Worm (Caenorhabditis elegans) whole organism, young adult: ENCODE results near the gene srv-14.

Experiments
- B0261.1 ChIP-seq: sonication (generic microtip); optimal IDR thresholded peaks from 2 replicates; lab custom pipeline; 2016; ENCODE audit warnings: mild to moderate bottlenecking, missing genetic modification characterization, moderate library complexity, missing compliant biosample characterization
- B0336.3 ChIP-seq: fragments of 200-800 bp; sonication (Bioruptor generic); IDR thresholded peaks from 2 replicates; pipeline ENCODE4 v1.3.6; 2022; ENCODE audit warnings: missing genetic modification characterization, missing compliant biosample characterization
- C06A6.2 ChIP-seq: fragments of 200-800 bp; sonication (Bioruptor generic); conservative IDR thresholded peaks from 2 replicates; pipeline ENCODE4 v1.3.6; 2022; ENCODE audit warnings: missing genetic modification characterization, missing compliant biosample characterization
- D2030.7 ChIP-seq: fragments of 200-800 bp; sonication (Bioruptor generic); IDR thresholded peaks from 2 replicates; pipeline ENCODE4 v1.3.6; 2022; ENCODE audit warnings: missing genetic modification reagents, missing genetic modification characterization, missing compliant biosample characterization
- F10E7.11 ChIP-seq: sonication (generic microtip); optimal IDR thresholded peaks from 2 replicates; lab custom pipeline; 2017; ENCODE audit warnings: mild to moderate bottlenecking, missing genetic modification characterization, moderate library complexity, missing compliant biosample characterization
- F23B12.7 ChIP-seq: sonication (generic microtip); optimal IDR thresholded peaks from 2 replicates; lab custom pipeline; 2017; ENCODE audit warnings: missing genetic modification characterization, mild to moderate bottlenecking, missing compliant biosample characterization, antibody characterized with exemption, moderate library complexity; ENCODE audit not compliant: insufficient read depth
- F39B2.1 ChIP-seq: fragments of 200-800 bp; sonication (Bioruptor generic); IDR thresholded peaks from 2 replicates; pipeline ENCODE4 v1.3.6; 2022; ENCODE audit warnings: missing genetic modification reagents, missing genetic modification characterization, missing compliant biosample characterization
- F52B5.7 ChIP-seq: sonication (generic microtip); optimal IDR thresholded peaks from 2 replicates; lab custom pipeline; 2016; ENCODE audit warnings: mild to moderate bottlenecking, missing genetic modification characterization, missing compliant biosample characterization
- Y56A3A.18 ChIP-seq: fragments of 200-800 bp; sonication (Bioruptor generic); IDR thresholded peaks from 2 replicates; pipeline ENCODE4 v1.3.6; 2022; ENCODE audit warnings: missing genetic modification reagents, missing genetic modification characterization, missing compliant biosample characterization
- ZK185.1 ChIP-seq: sonication (generic microtip); optimal IDR thresholded peaks from 2 replicates; lab custom pipeline; 2016; ENCODE audit warnings: mild to moderate bottlenecking, missing genetic modification characterization, missing compliant biosample characterization; ENCODE audit not compliant: poor library complexity, severe bottlenecking
- akir-1 ChIP-seq: fragments of 200-800 bp; sonication (Bioruptor generic); optimal IDR thresholded peaks from 2 replicates; lab custom pipeline; 2018; ENCODE audit warnings: mild to moderate bottlenecking, missing genetic modification characterization, moderate library complexity, missing compliant biosample characterization
- attf-3 ChIP-seq: fragments of 200-800 bp; sonication (Bioruptor generic); conservative IDR thresholded peaks from 2 replicates; pipeline ENCODE4 v1.3.6; 2022; ENCODE audit warnings: missing genetic modification reagents, missing genetic modification characterization, missing compliant biosample characterization
- attf-5 ChIP-seq: fragments of 200-800 bp; sonication (Bioruptor generic); optimal IDR thresholded peaks from 2 replicates; lab custom pipeline; 2018; ENCODE audit warnings: mild to moderate bottlenecking, missing genetic modification characterization, missing compliant biosample characterization
- attf-6 ChIP-seq: fragments of 200-800 bp; sonication (Bioruptor generic); IDR thresholded peaks from 2 replicates; pipeline ENCODE4 v1.3.6; 2022; ENCODE audit warnings: missing genetic modification reagents, missing genetic modification characterization, missing compliant biosample characterization
- bed-1 ChIP-seq: fragments of 200-800 bp; sonication (Bioruptor generic); IDR thresholded peaks from 2 replicates; pipeline ENCODE4 v1.3.6; 2022; ENCODE audit warnings: missing genetic modification reagents, missing genetic modification characterization, missing compliant biosample characterization
- bed-2 ChIP-seq: fragments of 200-800 bp; sonication (Bioruptor generic); IDR thresholded peaks from 2 replicates; pipeline ENCODE4 v1.3.6; 2022; ENCODE audit warnings: missing genetic modification reagents, missing genetic modification characterization, missing compliant biosample characterization
- ccch-3 ChIP-seq: fragments of 200-800 bp; sonication (Bioruptor generic); optimal IDR thresholded peaks from 2 replicates; lab custom pipeline; 2018; ENCODE audit warnings: mild to moderate bottlenecking, missing genetic modification characterization, missing compliant biosample characterization
- cebp-2 ChIP-seq: fragments of 200-800 bp; sonication (Bioruptor generic); IDR thresholded peaks from 2 replicates; pipeline ENCODE4 v1.3.6; 2022; ENCODE audit warnings: missing genetic modification characterization, missing compliant biosample characterization
- ceh-58 ChIP-seq: fragments of 200-800 bp; sonication (Bioruptor generic); IDR thresholded peaks from 2 replicates; pipeline ENCODE4 v1.3.6; 2022; ENCODE audit warnings: missing genetic modification characterization, missing compliant biosample characterization
- chd-7 ChIP-seq: sonication (generic microtip); optimal IDR thresholded peaks from 2 replicates; lab custom pipeline; 2016; ENCODE audit warnings: mild to moderate bottlenecking, missing genetic modification characterization, moderate library complexity, missing compliant biosample characterization
- egrh-3 ChIP-seq: fragments of 200-800 bp; sonication (Bioruptor generic); IDR thresholded peaks from 2 replicates; pipeline ENCODE4 v1.3.6; 2022; ENCODE audit warnings: missing genetic modification reagents, missing genetic modification characterization, missing compliant biosample characterization
- gei-17 ChIP-seq: fragments of 200-800 bp; sonication (Bioruptor generic); optimal IDR thresholded peaks from 2 replicates; lab custom pipeline; 2018; ENCODE audit warnings: mild to moderate bottlenecking, missing genetic modification characterization, missing compliant biosample characterization
- hlh-12 ChIP-seq: sonication (generic microtip); optimal IDR thresholded peaks from 2 replicates; lab custom pipeline; 2016; ENCODE audit warnings: missing genetic modification characterization, missing compliant biosample characterization
- hmg-1.2 ChIP-seq: fragments of 200-800 bp; sonication (Bioruptor generic); IDR thresholded peaks from 2 replicates; pipeline ENCODE4 v1.3.6; 2022; ENCODE audit warnings: missing genetic modification reagents, missing genetic modification characterization, missing compliant biosample characterization
- hsf-1 ChIP-seq: fragments of 200-800 bp; sonication (Bioruptor generic); IDR thresholded peaks from 2 replicates; pipeline ENCODE4 v1.3.6; 2022; ENCODE audit warnings: missing genetic modification reagents, missing genetic modification characterization, missing compliant biosample characterization
- let-526 ChIP-seq: fragments of 200-800 bp; sonication (Bioruptor generic); IDR thresholded peaks from 2 replicates; pipeline ENCODE4 v1.3.6; 2022; ENCODE audit warnings: missing genetic modification reagents, missing genetic modification characterization, missing compliant biosample characterization
- let-607 ChIP-seq, 2 experiments: fragments of 200-800 bp in 1 of 2; sonication (Bioruptor generic) in 1 of 2; sonication (generic microtip) in 1 of 2; optimal IDR thresholded peaks; 2 replicates each; lab custom pipeline; 2016 to 2018; ENCODE audit warnings: mild to moderate bottlenecking in 2 of 2, missing compliant biosample characterization in 2 of 2, missing genetic modification characterization in 2 of 2, moderate library complexity in 2 of 2, missing genotype in 1 of 2
- lin-26 ChIP-seq: fragments of 200-800 bp; sonication (Bioruptor generic); IDR thresholded peaks from 2 replicates; pipeline ENCODE4 v1.3.6; 2022; ENCODE audit warnings: missing genetic modification reagents, missing genetic modification characterization, missing compliant biosample characterization
- lin-54 ChIP-seq: fragments of 200-800 bp; sonication (Bioruptor generic); optimal IDR thresholded peaks from 2 replicates; lab custom pipeline; 2018; ENCODE audit warnings: mild to moderate bottlenecking, missing genetic modification characterization, missing compliant biosample characterization
- lsy-27 ChIP-seq: sonication (generic microtip); optimal IDR thresholded peaks from 2 replicates; lab custom pipeline; 2017; ENCODE audit warnings: missing genetic modification characterization, mild to moderate bottlenecking, missing compliant biosample characterization, antibody characterized with exemption, missing genotype, borderline replicate concordance; ENCODE audit not compliant: insufficient read depth
- mcd-1 ChIP-seq: fragments of 200-800 bp; sonication (Bioruptor generic); IDR thresholded peaks from 2 replicates; pipeline ENCODE4 v1.3.6; 2022; ENCODE audit warnings: missing genetic modification reagents, missing genetic modification characterization, missing compliant biosample characterization
- mes-4 ChIP-seq: sonication (generic microtip); optimal IDR thresholded peaks from 2 replicates; lab custom pipeline; 2016; ENCODE audit warnings: missing genotype, missing genetic modification characterization, missing compliant biosample characterization
- mxl-1 ChIP-seq: sonication (generic microtip); optimal IDR thresholded peaks from 2 replicates; lab custom pipeline; 2016; ENCODE audit warnings: missing genetic modification characterization, missing compliant biosample characterization
- nfyb-1 ChIP-seq: fragments of 200-800 bp; sonication (Bioruptor generic); IDR thresholded peaks from 2 replicates; pipeline ENCODE4 v1.3.6; 2022; ENCODE audit warnings: missing genetic modification reagents, missing genetic modification characterization, missing compliant biosample characterization
- nhr-120 ChIP-seq: fragments of 200-800 bp; sonication (Bioruptor generic); IDR thresholded peaks from 2 replicates; pipeline ENCODE4 v1.3.6; 2022; ENCODE audit warnings: missing genetic modification characterization, missing compliant biosample characterization
- nhr-80 ChIP-seq: sonication (generic microtip); optimal IDR thresholded peaks from 2 replicates; lab custom pipeline; 2016; ENCODE audit warnings: missing genetic modification characterization, missing compliant biosample characterization
- pbrm-1 ChIP-seq: fragments of 200-800 bp; sonication (Bioruptor generic); IDR thresholded peaks from 2 replicates; pipeline ENCODE4 v1.3.6; 2022; ENCODE audit warnings: missing genetic modification reagents, missing genetic modification characterization, missing compliant biosample characterization
- pha-4 ChIP-seq: fragments of 150-350 bp; sonication (generic microtip); optimal IDR thresholded peaks from 2 replicates; lab custom pipeline; 2014; ENCODE audit warnings: missing biosample characterization, missing genetic modification reagents, missing genetic modification characterization
- rcor-1 ChIP-seq: fragments of 200-800 bp; sonication (Bioruptor generic); IDR thresholded peaks from 2 replicates; pipeline ENCODE4 v1.3.6; 2022; ENCODE audit warnings: missing genetic modification reagents, missing genetic modification characterization, missing compliant biosample characterization
- rpc-1 ChIP-seq, 2 experiments: fragments of 150-350 bp in 1 of 2; sonication (generic microtip) in 1 of 2; optimal IDR thresholded peaks; 2 replicates each; lab custom pipeline; 2014 to 2018; ENCODE audit warnings: missing biosample characterization in 1 of 2, missing genetic modification characterization in 1 of 2, missing genetic modification reagents in 1 of 2, missing genotype in 1 of 2
- sdz-38 ChIP-seq: sonication (generic microtip); optimal IDR thresholded peaks from 2 replicates; lab custom pipeline; 2016; ENCODE audit warnings: missing genotype, missing genetic modification characterization, missing compliant biosample characterization
- sea-2 ChIP-seq: fragments of 200-800 bp; sonication (Bioruptor generic); IDR thresholded peaks from 2 replicates; pipeline ENCODE4 v1.3.6; 2022; ENCODE audit warnings: missing genetic modification characterization, missing compliant biosample characterization
- unc-130 ChIP-seq: sonication (generic microtip); optimal IDR thresholded peaks from 2 replicates; lab custom pipeline; 2016; ENCODE audit warnings: missing genetic modification reagents, missing genetic modification characterization, missing compliant biosample characterization
- unc-62 ChIP-seq: fragments of 150-350 bp; optimal IDR thresholded peaks from 2 replicates; lab custom pipeline; 2014; ENCODE audit warnings: missing biosample characterization, missing genetic modification reagents, missing genetic modification characterization
- ztf-22 ChIP-seq: fragments of 200-800 bp; sonication (Bioruptor generic); optimal IDR thresholded peaks from 2 replicates; lab custom pipeline; 2018; ENCODE audit warnings: mild to moderate bottlenecking, missing genetic modification characterization, moderate library complexity, missing compliant biosample characterization
- ztf-25 ChIP-seq: fragments of 200-800 bp; sonication (Bioruptor generic); IDR thresholded peaks from 2 replicates; pipeline ENCODE4 v1.3.6; 2022; ENCODE audit warnings: missing genetic modification reagents, missing genetic modification characterization, missing compliant biosample characterization
- ztf-28 ChIP-seq: fragments of 200-800 bp; sonication (Bioruptor generic); IDR thresholded peaks from 2 replicates; pipeline ENCODE4 v1.3.6; 2022; ENCODE audit warnings: missing genetic modification reagents, missing genetic modification characterization, missing compliant biosample characterization
- ztf-3 ChIP-seq: fragments of 200-800 bp; sonication (Bioruptor generic); optimal IDR thresholded peaks from 2 replicates; lab custom pipeline; 2018; ENCODE audit warnings: mild to moderate bottlenecking, missing genetic modification characterization, missing compliant biosample characterization
- ztf-6 ChIP-seq: fragments of 200-800 bp; sonication (Bioruptor generic); IDR thresholded peaks from 2 replicates; pipeline ENCODE4 v1.3.6; 2022; ENCODE audit warnings: missing genetic modification reagents, missing genetic modification characterization, missing compliant biosample characterization

srv-14 gene

ce11 chrIV:15931176-15931575 is 37.1 kb upstream of the srv-14 start (continued):
- TF ChIP-seq let-607 (tag; optimal IDR thresholded peaks at IDR 0.05; lab: Kevin White, UChicago) (peak in 1 of 2 experiments; percentile 7), Y56A3A.18 (peak; percentile 89), sdz-38 (tag; lab: Kevin White, UChicago) (no peak), attf-6 (GFP tag; lab: Robert Waterston, UW) (peak; percentile 98), mxl-1 (tag; lab: Kevin White, UChicago) (no peak), ccch-3 (GFP tag; lab: Kevin White, UChicago) (no peak), akir-1 (GFP tag; lab: Kevin White, UChicago) (no peak), nfyb-1 (GFP tag; lab: Robert Waterston, UW) (peak; percentile 67), bed-2 (GFP tag; lab: Robert Waterston, UW) (no peak), hsf-1 (GFP tag; lab: Robert Waterston, UW) (peak; percentile 79), hlh-12 (tag; lab: Kevin White, UChicago) (no peak), rcor-1 (peak; percentile 58; the same call in 1 of the 2 replicates), nhr-80 (peak; percentile 15), D2030.7 (GFP tag; lab: Robert Waterston, UW) (peak; percentile 74), F39B2.1 (no peak), unc-130 (GFP tag; lab: Kevin White, UChicago) (no peak), ceh-58 (GFP tag; lab: Robert Waterston, UW) (no peak), F10E7.11 (tag; lab: Kevin White, UChicago) (peak; percentile 25), bed-1 (GFP tag; lab: Robert Waterston, UW) (no peak), ztf-6 (GFP tag; lab: Robert Waterston, UW) (no peak), attf-5 (GFP tag; lab: Kevin White, UChicago) (peak; percentile 15), F52B5.7 (tag; lab: Kevin White, UChicago) (no peak), mes-4 (peak; percentile 17), unc-62 (GFP tag; lab: Kevin White, UChicago) (no peak), F23B12.7 (tag; lab: Kevin White, UChicago) (peak; percentile 39), rpc-1 (optimal IDR thresholded peaks at IDR 0.05; lab: Kevin White, UChicago) (peak; percentile 72), rpc-1 (tag; optimal IDR thresholded peaks at IDR 0.05; lab: Kevin White, UChicago) (peak; percentile 71), ztf-25 (peak; percentile 74; the same call in 1 of the 2 replicates), ztf-3 (GFP tag; lab: Kevin White, UChicago) (no peak), cebp-2 (GFP tag; lab: Robert Waterston, UW) (0 out of 2 replicates have a peak, but pooled peaks have one; percentile 43), C06A6.2 (GFP tag; lab: Robert Waterston, UW) (no peak), sea-2 (GFP tag; lab: Robert Waterston, UW) (no peak), lsy-27 (peak; percentile 43), nhr-120 (GFP tag; lab: Robert Waterston, UW) (no peak), let-526 (GFP tag; lab: Robert Waterston, UW) (no peak), lin-54 (peak; percentile 59), lin-26 (GFP tag; lab: Robert Waterston, UW) (peak; percentile 87), attf-3 (GFP tag; lab: Robert Waterston, UW) (no peak), B0261.1 (peak; percentile 56), pha-4 (tag; lab: Kevin White, UChicago) (no peak), egrh-3 (GFP tag; lab: Robert Waterston, UW) (no peak), chd-7 (tag; lab: Kevin White, UChicago) (no peak), pbrm-1 (GFP tag; lab: Robert Waterston, UW) (peak; percentile 9; the same call in 1 of the 2 replicates), ztf-28 (GFP tag; lab: Robert Waterston, UW) (no peak), mcd-1 (0 out of 2 replicates have a peak, but pooled peaks have one; percentile 14), ztf-22 (GFP tag; lab: Kevin White, UChicago) (no peak), B0336.3 (GFP tag; lab: Robert Waterston, UW) (no peak), ZK185.1 (tag; lab: Kevin White, UChicago) (peak; percentile 82), hmg-1.2 (GFP tag; lab: Robert Waterston, UW) (peak; percentile 71), gei-17 (GFP tag; lab: Kevin White, UChicago) (no peak)
